Worm (Caenorhabditis elegans): ENCODE measurements around the gene F54B11.7.
A peak's percentile ranks its signal among the peaks of the same experiment; 100 is the strongest.

F54B11.7 gene

ce11 chrX:13618574-13618973 is 18.3 kb downstream of the F54B11.7 start, which contains the start of gene nlp-53:
nlp-53 (plus strand) TSS chrX:13618874.
- TF ChIP-seq egl-5 (tag; optimal IDR thresholded peaks at IDR 0.05): no peak
- TF ChIP-seq elt-3 (tag; optimal IDR thresholded peaks at IDR 0.05): no peak
- TF ChIP-seq sea-2 (GFP tag; optimal IDR thresholded peaks at IDR 0.05): no peak
- TF ChIP-seq fkh-10 (GFP tag; optimal IDR thresholded peaks at IDR 0.05): no peak
- TF ChIP-seq ceh-28 (tag; optimal IDR thresholded peaks at IDR 0.05): no peak
- no peak for TF ChIP-seq ztf-4 (tag; optimal IDR thresholded peaks at IDR 0.05)
- no peak for TF ChIP-seq egl-27 (tag; optimal IDR thresholded peaks at IDR 0.05)
- no peak for TF ChIP-seq mml-1 (tag; optimal IDR thresholded peaks at IDR 0.05)
- no peak for TF ChIP-seq ama-1 (optimal IDR thresholded peaks at IDR 0.05)
- TF ChIP-seq nhr-25 (tag; optimal IDR thresholded peaks at IDR 0.05): no peak
- no peak for TF ChIP-seq jun-1 (tag; optimal IDR thresholded peaks at IDR 0.05)
- TF ChIP-seq nhr-76 (tag; optimal IDR thresholded peaks at IDR 0.05): no peak
- TF ChIP-seq elt-1 (tag; optimal IDR thresholded peaks at IDR 0.05): no peak
- TF ChIP-seq eor-1 (tag; optimal IDR thresholded peaks at IDR 0.05): no peak
- TF ChIP-seq hmg-11 (tag; optimal IDR thresholded peaks at IDR 0.05): no peak

ce11 chrX:13621628-13622027 is 21.4 kb downstream of the F54B11.7 start, which contains the start of gene Y12A6A.1:
Y12A6A.1 (minus strand) TSS chrX:13621728.
- TF ChIP-seq nhr-76 (tag; optimal IDR thresholded peaks at IDR 0.05) (no peak), nhr-23 (tag; optimal IDR thresholded peaks at IDR 0.05) (no peak), ZK546.5 (tag; optimal IDR thresholded peaks at IDR 0.05) (no peak), elt-2 (tag; optimal IDR thresholded peaks at IDR 0.05) (no peak), R02D3.7 (tag; optimal IDR thresholded peaks at IDR 0.05) (no peak), jun-1 (tag; optimal IDR thresholded peaks at IDR 0.05) (no peak), lin-15B (tag; optimal IDR thresholded peaks at IDR 0.05) (no peak), egl-5 (tag; optimal IDR thresholded peaks at IDR 0.05) (no peak), fos-1 (tag; optimal IDR thresholded peaks at IDR 0.05) (no peak), nhr-237 (tag; optimal IDR thresholded peaks at IDR 0.05) (no peak), ztf-11 (tag; optimal IDR thresholded peaks at IDR 0.05) (no peak), skn-1 (tag; optimal IDR thresholded peaks at IDR 0.05) (no peak), ztf-4 (tag; optimal IDR thresholded peaks at IDR 0.05) (no peak), unc-62 (GFP tag; optimal IDR thresholded peaks at IDR 0.05) (no peak), nhr-43 (tag; optimal IDR thresholded peaks at IDR 0.05; ENCODE audit: poor library complexity, severe bottlenecking) (no peak)

ce11 chrX:13631122-13631672 is 31.0 kb downstream of the F54B11.7 start, which contains the start of gene nlg-1:
nlg-1 (minus strand) TSS chrX:13631172.
- TF ChIP-seq nhr-43 (tag; optimal IDR thresholded peaks at IDR 0.05; ENCODE audit: poor library complexity, severe bottlenecking) (no peak), ztf-11 (tag; optimal IDR thresholded peaks at IDR 0.05) (no peak), fkh-10 (GFP tag; optimal IDR thresholded peaks at IDR 0.05) (peak; percentile 59)

- TF ChIP-seq pha-4 (tag; optimal IDR thresholded peaks at IDR 0.05) (no peak), aly-2 (tag; optimal IDR thresholded peaks at IDR 0.05) (no peak), egl-5 (tag; optimal IDR thresholded peaks at IDR 0.05) (peak; percentile 49)
Observed at ce11 chrX:13632245-13632644, 32.0 kb downstream of the F54B11.7 start.

ce11 chrX:13633032-13633431 is 32.8 kb downstream of the F54B11.7 start:
- TF ChIP-seq snpc-4 (tag; optimal IDR thresholded peaks at IDR 0.05): peak; percentile 48
- no peak for TF ChIP-seq fkh-2 (tag; optimal IDR thresholded peaks at IDR 0.05)

ce11 chrX:13633876-13634479 is 33.7 kb downstream of the F54B11.7 start:
- TF ChIP-seq fkh-10 (GFP tag; optimal IDR thresholded peaks at IDR 0.05) (peak; percentile 19), hmg-11 (tag; optimal IDR thresholded peaks at IDR 0.05) (no peak)

- no peak for TF ChIP-seq ZK546.5 (tag; optimal IDR thresholded peaks at IDR 0.05)
- no peak for TF ChIP-seq ama-1 (optimal IDR thresholded peaks at IDR 0.05)
- TF ChIP-seq nhr-23 (tag; optimal IDR thresholded peaks at IDR 0.05): no peak
- no peak for TF ChIP-seq jun-1 (tag; optimal IDR thresholded peaks at IDR 0.05)
- no peak for TF ChIP-seq nhr-237 (tag; optimal IDR thresholded peaks at IDR 0.05)
- no peak for TF ChIP-seq ceh-9 (tag; optimal IDR thresholded peaks at IDR 0.05)
- no peak for TF ChIP-seq nhr-12 (tag; optimal IDR thresholded peaks at IDR 0.05)
- no peak for TF ChIP-seq tbx-2 (tag; optimal IDR thresholded peaks at IDR 0.05)
- no peak for TF ChIP-seq eor-1 (tag; optimal IDR thresholded peaks at IDR 0.05)
Observed at ce11 chrX:13637526-13637925, 37.3 kb downstream of the F54B11.7 start.

All from whole organism, L3 larva.